Worm (Caenorhabditis elegans) whole organism, L1 larva: Measurements from ENCODE around the gene unc-4.
A peak's percentile ranks its signal among the peaks of the same experiment; 100 is the strongest.

ENCODE experiments used
- C04F5.9 ChIP-seq: sonication (generic microtip); optimal IDR thresholded peaks from 2 replicates; lab custom pipeline; 2016; ENCODE audit warnings: missing genetic modification characterization, missing compliant biosample characterization
- C34B4.2 ChIP-seq: sonication (generic microtip); optimal IDR thresholded peaks from 2 replicates; lab custom pipeline; 2017; ENCODE audit warnings: mild to moderate bottlenecking, missing genetic modification characterization, missing compliant biosample characterization
- F16B12.6 ChIP-seq: fragments of 150-350 bp; optimal IDR thresholded peaks from 2 replicates; lab custom pipeline; 2014; ENCODE audit warnings: missing biosample characterization, missing genetic modification characterization
- Y116A8C.19 ChIP-seq: sonication (generic microtip); optimal IDR thresholded peaks from 2 replicates; lab custom pipeline; 2016; ENCODE audit warnings: missing compliant biosample characterization, missing genetic modification characterization, borderline replicate concordance
- aha-1 ChIP-seq: fragments of 150-350 bp; optimal IDR thresholded peaks from 2 replicates; lab custom pipeline; 2014; ENCODE audit warnings: missing biosample characterization, missing genetic modification characterization
- ama-1 ChIP-seq: fragments of 150-350 bp; optimal IDR thresholded peaks from 2 replicates; lab custom pipeline; 2014
- blmp-1 ChIP-seq: fragments of 150-350 bp; optimal IDR thresholded peaks from 2 replicates; lab custom pipeline; 2014; ENCODE audit warnings: missing biosample characterization, missing genetic modification characterization
- ceh-8 ChIP-seq: fragments of 200-800 bp; sonication (Bioruptor generic); optimal IDR thresholded peaks from 2 replicates; lab custom pipeline; 2018; ENCODE audit warnings: mild to moderate bottlenecking, missing genetic modification characterization, moderate library complexity, missing compliant biosample characterization
- ceh-88 ChIP-seq: fragments of 200-800 bp; sonication (Bioruptor generic); IDR thresholded peaks from 2 replicates; pipeline ENCODE4 v1.3.6; 2022; ENCODE audit warnings: missing genetic modification characterization, missing compliant biosample characterization
- ceh-90 ChIP-seq: sonication (generic microtip); optimal IDR thresholded peaks from 2 replicates; lab custom pipeline; 2016; ENCODE audit warnings: missing genetic modification characterization, missing compliant biosample characterization
- dpl-1 ChIP-seq, 3 experiments: fragments of 150-350 bp in 2 of 3; sonication (generic microtip) in 1 of 3; optimal IDR thresholded peaks; 2 replicates each; lab custom pipeline; 2014 to 2017; ENCODE audit warnings: missing biosample characterization in 3 of 3, missing genetic modification characterization in 3 of 3, missing genetic modification reagents in 3 of 3
- dsc-1 ChIP-seq: sonication (generic microtip); optimal IDR thresholded peaks from 2 replicates; lab custom pipeline; 2016; ENCODE audit warnings: mild to moderate bottlenecking, missing genetic modification characterization, missing compliant biosample characterization
- efl-1 ChIP-seq, 4 experiments: fragments of 150-350 bp; optimal IDR thresholded peaks in 3 of 4; peaks in 1 of 4; 1 replicate in 1 of 4; 2 replicates in 3 of 4; lab custom pipeline; 2014; ENCODE audit warnings: missing biosample characterization in 2 of 4, missing genetic modification characterization in 2 of 4, missing genetic modification reagents in 2 of 4
- efl-3 ChIP-seq: fragments of 200-800 bp; sonication (Bioruptor generic); optimal IDR thresholded peaks from 2 replicates; lab custom pipeline; 2018; ENCODE audit warnings: mild to moderate bottlenecking, missing genetic modification characterization, missing compliant biosample characterization
- egl-13 ChIP-seq: sonication (generic microtip); optimal IDR thresholded peaks from 2 replicates; lab custom pipeline; 2016; ENCODE audit warnings: missing genotype, missing genetic modification reagents, missing genetic modification characterization, missing compliant biosample characterization
- elt-3 ChIP-seq, 6 experiments: fragments of 150-350 bp in 1 of 6; sonication (generic microtip); optimal IDR thresholded peaks; 2 replicates each; lab custom pipeline; 2017 to 2018; ENCODE audit warnings: missing biosample characterization in 6 of 6, missing genetic modification characterization in 6 of 6, inconsistent platforms in 1 of 6
- ets-5 ChIP-seq: fragments of 200-800 bp; sonication (Bioruptor generic); IDR thresholded peaks from 2 replicates; pipeline ENCODE4 v1.3.6; 2022; ENCODE audit warnings: missing genetic modification characterization, missing compliant biosample characterization
- fkh-10 ChIP-seq: sonication (generic microtip); optimal IDR thresholded peaks from 2 replicates; lab custom pipeline; 2017; ENCODE audit warnings: missing biosample characterization, missing genetic modification reagents, missing genetic modification characterization
- fkh-4 ChIP-seq: sonication (generic microtip); optimal IDR thresholded peaks from 2 replicates; lab custom pipeline; 2016; ENCODE audit warnings: missing compliant biosample characterization, missing genetic modification characterization, borderline replicate concordance
- fos-1 ChIP-seq: fragments of 150-350 bp; optimal IDR thresholded peaks from 2 replicates; lab custom pipeline; 2014; ENCODE audit warnings: missing biosample characterization, missing genetic modification characterization
- grh-1 ChIP-seq: fragments of 200-800 bp; sonication (Bioruptor generic); IDR thresholded peaks from 2 replicates; pipeline ENCODE4 v1.3.6; 2022; ENCODE audit warnings: missing genetic modification reagents, missing genetic modification characterization, missing compliant biosample characterization
- hlh-17 ChIP-seq: fragments of 200-800 bp; sonication (Bioruptor generic); optimal IDR thresholded peaks from 2 replicates; lab custom pipeline; 2018; ENCODE audit warnings: missing genetic modification characterization, mild to moderate bottlenecking, missing compliant biosample characterization, moderate library complexity, borderline replicate concordance
- irx-1 ChIP-seq: sonication (generic microtip); optimal IDR thresholded peaks from 2 replicates; lab custom pipeline; 2016; ENCODE audit warnings: missing genetic modification characterization, missing compliant biosample characterization
- jun-1 ChIP-seq: fragments of 150-350 bp; optimal IDR thresholded peaks from 2 replicates; lab custom pipeline; 2014; ENCODE audit warnings: missing biosample characterization, missing genetic modification reagents, missing genetic modification characterization
- lin-13 ChIP-seq: fragments of 150-350 bp; optimal IDR thresholded peaks from 2 replicates; lab custom pipeline; 2014; ENCODE audit warnings: missing biosample characterization, missing genetic modification reagents, missing genetic modification characterization
- lir-3 ChIP-seq: sonication (generic microtip); optimal IDR thresholded peaks from 2 replicates; lab custom pipeline; 2016; ENCODE audit warnings: mild to moderate bottlenecking, missing genetic modification characterization, moderate library complexity, missing compliant biosample characterization; ENCODE audit not compliant: poor library complexity
- mab-9 ChIP-seq: fragments of 200-800 bp; sonication (Bioruptor generic); IDR thresholded peaks from 2 replicates; pipeline ENCODE4 v1.3.6; 2022; ENCODE audit warnings: missing genetic modification reagents, missing genetic modification characterization, missing compliant biosample characterization
- mdl-1 ChIP-seq, 2 experiments: fragments of 150-350 bp; optimal IDR thresholded peaks; 2 replicates each; lab custom pipeline; 2014 to 2017; ENCODE audit warnings: missing biosample characterization in 2 of 2, missing genetic modification characterization in 2 of 2, inconsistent platforms in 1 of 2
- nhr-11 ChIP-seq: fragments of 150-350 bp; optimal IDR thresholded peaks from 2 replicates; lab custom pipeline; 2014; ENCODE audit warnings: missing biosample characterization, missing genetic modification characterization
- nhr-12 ChIP-seq: sonication (generic microtip); optimal IDR thresholded peaks from 2 replicates; lab custom pipeline; 2017; ENCODE audit warnings: missing biosample characterization, missing genetic modification characterization
- nhr-19 ChIP-seq: fragments of 200-800 bp; sonication (Bioruptor generic); conservative IDR thresholded peaks from 2 replicates; pipeline ENCODE4 v1.3.6; 2022; ENCODE audit warnings: missing genetic modification characterization, missing compliant biosample characterization
- nhr-47 ChIP-seq: sonication (generic microtip); optimal IDR thresholded peaks from 2 replicates; lab custom pipeline; 2016; ENCODE audit warnings: mild to moderate bottlenecking, missing genetic modification characterization, moderate library complexity, missing compliant biosample characterization
- nhr-71 ChIP-seq: sonication (generic microtip); optimal IDR thresholded peaks from 2 replicates; lab custom pipeline; 2016; ENCODE audit warnings: mild to moderate bottlenecking, missing genetic modification characterization, moderate library complexity, missing compliant biosample characterization
- nhr-76 ChIP-seq: sonication (generic microtip); optimal IDR thresholded peaks from 2 replicates; lab custom pipeline; 2017; ENCODE audit warnings: missing biosample characterization, missing genetic modification characterization
- nhr-84 ChIP-seq: sonication (generic microtip); optimal IDR thresholded peaks from 2 replicates; lab custom pipeline; 2017; ENCODE audit warnings: missing biosample characterization, missing genetic modification characterization
- nhr-85 ChIP-seq: sonication (generic microtip); peaks from one replicate; lab custom pipeline; 2016; ENCODE audit warnings: missing genetic modification characterization, inconsistent platforms, missing compliant biosample characterization
- pag-3 ChIP-seq: sonication (generic microtip); optimal IDR thresholded peaks from 2 replicates; lab custom pipeline; 2017; ENCODE audit warnings: missing genetic modification characterization, mild to moderate bottlenecking, missing compliant biosample characterization, antibody characterized with exemption, borderline replicate concordance; ENCODE audit not compliant: insufficient read depth
- rnt-1 ChIP-seq: sonication (generic microtip); optimal IDR thresholded peaks from 2 replicates; lab custom pipeline; 2016; ENCODE audit warnings: mild to moderate bottlenecking, missing genetic modification characterization, moderate library complexity, missing compliant biosample characterization
- skn-1 ChIP-seq: fragments of 150-350 bp; optimal IDR thresholded peaks from 2 replicates; lab custom pipeline; 2014; ENCODE audit warnings: missing biosample characterization, missing genetic modification characterization
- snpc-4 ChIP-seq: fragments of 150-350 bp; optimal IDR thresholded peaks from 2 replicates; lab custom pipeline; 2014; ENCODE audit warnings: missing biosample characterization, missing genetic modification characterization
- snu-23 ChIP-seq: sonication (generic microtip); optimal IDR thresholded peaks from 2 replicates; lab custom pipeline; 2016; ENCODE audit warnings: missing genetic modification characterization, missing compliant biosample characterization
- sox-4 ChIP-seq: sonication (generic microtip); optimal IDR thresholded peaks from 2 replicates; lab custom pipeline; 2016; ENCODE audit warnings: missing genetic modification characterization, missing compliant biosample characterization
- sup-37 ChIP-seq: fragments of 200-800 bp; sonication (Bioruptor generic); optimal IDR thresholded peaks from 2 replicates; lab custom pipeline; 2018; ENCODE audit warnings: mild to moderate bottlenecking, missing genetic modification characterization, missing compliant biosample characterization
- tlp-1 ChIP-seq: fragments of 150-350 bp; optimal IDR thresholded peaks from 2 replicates; lab custom pipeline; 2014; ENCODE audit warnings: missing biosample characterization, missing genetic modification characterization
- unc-130 ChIP-seq: fragments of 150-350 bp; optimal IDR thresholded peaks from 2 replicates; lab custom pipeline; 2017; ENCODE audit warnings: missing biosample characterization, missing genetic modification characterization, inconsistent platforms
- unc-30 ChIP-seq: sonication (generic microtip); optimal IDR thresholded peaks from 2 replicates; lab custom pipeline; 2017; ENCODE audit warnings: missing biosample characterization, missing genetic modification characterization
- unc-62 ChIP-seq: fragments of 150-350 bp; optimal IDR thresholded peaks from 2 replicates; lab custom pipeline; 2014; ENCODE audit warnings: missing biosample characterization, missing genetic modification reagents, missing genetic modification characterization
- unc-86 ChIP-seq: sonication (generic microtip); optimal IDR thresholded peaks from 2 replicates; lab custom pipeline; 2016; ENCODE audit warnings: missing genetic modification characterization, missing compliant biosample characterization
- unc-98 ChIP-seq: fragments of 200-800 bp; sonication (Bioruptor generic); IDR thresholded peaks from 2 replicates; pipeline ENCODE4 v1.3.6; 2022; ENCODE audit warnings: missing genetic modification characterization, missing compliant biosample characterization
- zip-4 ChIP-seq: fragments of 200-800 bp; sonication (Bioruptor generic); optimal IDR thresholded peaks from 2 replicates; lab custom pipeline; 2018; ENCODE audit warnings: mild to moderate bottlenecking, missing genetic modification characterization, moderate library complexity, missing compliant biosample characterization
- ztf-11 ChIP-seq, 2 experiments: sonication (generic microtip); optimal IDR thresholded peaks; 2 replicates each; lab custom pipeline; 2016 to 2017; ENCODE audit warnings: missing genetic modification characterization in 2 of 2, missing biosample characterization in 1 of 2, missing compliant biosample characterization in 1 of 2

The unc-4 gene

DNA sequence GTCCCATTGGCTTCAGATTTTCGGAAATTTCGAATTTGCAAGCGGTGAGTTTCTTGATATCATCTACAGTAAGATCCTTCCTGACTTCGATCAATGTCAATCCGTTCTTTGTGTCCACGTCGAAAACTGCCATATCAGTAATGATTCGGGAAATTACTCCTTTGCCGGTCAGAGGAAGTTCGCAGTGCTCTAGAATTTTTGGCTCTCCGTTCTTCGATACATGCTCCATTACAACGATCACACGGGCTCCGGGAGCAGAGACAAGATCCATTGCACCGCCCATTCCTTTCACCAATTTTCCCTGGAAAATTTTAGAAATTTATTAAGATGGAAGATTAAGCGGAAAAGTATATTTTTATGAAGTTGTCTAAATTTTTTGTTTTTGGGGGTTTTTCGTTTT lies 34.4 kb upstream of the unc-4 start:
- TF ChIP-seq irx-1 (tag; lab: Kevin White, UChicago) (no peak), hlh-17 (peak; percentile 28)

DNA sequence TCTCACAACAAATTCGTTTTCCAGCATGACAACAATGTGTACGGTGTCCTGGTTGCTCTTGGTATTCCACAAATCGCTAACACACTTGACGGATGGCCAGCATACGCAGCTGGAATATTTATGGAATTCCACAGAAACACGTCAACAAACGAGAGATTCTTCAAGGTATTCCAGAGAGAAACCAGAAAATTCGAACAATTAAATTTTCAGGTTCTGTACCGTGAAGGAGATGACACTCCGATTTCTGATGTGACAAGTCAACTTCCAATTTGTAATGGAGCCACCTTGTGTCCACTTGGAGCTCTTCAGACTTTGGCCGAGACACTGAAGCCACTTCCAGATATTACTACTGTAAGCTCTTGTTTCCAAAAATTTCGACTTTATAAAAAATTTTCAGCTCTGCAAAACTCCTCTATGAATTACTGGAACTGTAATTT lies 33.8 kb upstream of the unc-4 start:
- TF ChIP-seq sox-4 = no peak
- TF ChIP-seq zip-4 (GFP tag; lab: Kevin White, UChicago) = no peak
- peak; percentile 74 for TF ChIP-seq nhr-85 (tag; lab: Kevin White, UChicago)
- TF ChIP-seq fkh-4 (tag; lab: Kevin White, UChicago) = no peak
- no peak for TF ChIP-seq skn-1
- TF ChIP-seq C04F5.9 (tag; lab: Kevin White, UChicago) = no peak
- TF ChIP-seq jun-1 (tag; lab: Kevin White, UChicago) = no peak
- TF ChIP-seq ceh-8 (GFP tag; lab: Kevin White, UChicago) = no peak
- no peak for TF ChIP-seq ztf-11 (tag; optimal IDR thresholded peaks at IDR 0.05; lab: Kevin White, UChicago)
- no peak for TF ChIP-seq elt-3 (tag; optimal IDR thresholded peaks at IDR 0.05; lab: Kevin White, UChicago)
- no peak for TF ChIP-seq aha-1 (tag; lab: Kevin White, UChicago)
- no peak for TF ChIP-seq egl-13 (tag; lab: Kevin White, UChicago)
- no peak for TF ChIP-seq ceh-90 (tag; lab: Kevin White, UChicago)
- TF ChIP-seq grh-1 (GFP tag; lab: Robert Waterston, UW) = no peak
- no peak for TF ChIP-seq snpc-4 (tag; lab: Kevin White, UChicago)
- TF ChIP-seq efl-3 (GFP tag; lab: Kevin White, UChicago) = no peak
- TF ChIP-seq irx-1 (tag; lab: Kevin White, UChicago) = no peak
- TF ChIP-seq C34B4.2 = no peak
- TF ChIP-seq nhr-76 = no peak
- TF ChIP-seq nhr-12 (tag; lab: Kevin White, UChicago) = no peak
- TF ChIP-seq unc-98 (GFP tag; lab: Robert Waterston, UW) = no peak
- TF ChIP-seq dpl-1 (GFP tag; optimal IDR thresholded peaks at IDR 0.05; lab: Kevin White, UChicago) = peak in 1 of 3 experiments; percentile 4
- TF ChIP-seq nhr-19 (GFP tag; lab: Robert Waterston, UW) = no peak; the same call in none of the 2 replicates
- no peak for TF ChIP-seq nhr-84
- no peak for TF ChIP-seq unc-30 (tag; lab: Kevin White, UChicago)
- peak; percentile 48 for TF ChIP-seq nhr-47 (tag; lab: Kevin White, UChicago)
- no peak for TF ChIP-seq unc-86 (tag; lab: Kevin White, UChicago)
- no peak for TF ChIP-seq nhr-11
- TF ChIP-seq sup-37 (GFP tag; lab: Kevin White, UChicago) = no peak
- peak; percentile 42 for TF ChIP-seq nhr-71
- TF ChIP-seq mdl-1 (tag; optimal IDR thresholded peaks at IDR 0.05; lab: Kevin White, UChicago) = no peak
- no peak for TF ChIP-seq F16B12.6 (tag; lab: Kevin White, UChicago)
- no peak for TF ChIP-seq fos-1 (tag; lab: Kevin White, UChicago)
- no peak for TF ChIP-seq mab-9
- no peak for TF ChIP-seq ets-5 (GFP tag; lab: Robert Waterston, UW)
- no peak for TF ChIP-seq tlp-1 (tag; lab: Kevin White, UChicago)
- no peak for TF ChIP-seq lin-13 (GFP tag; lab: Kevin White, UChicago)
- peak; percentile 77 for TF ChIP-seq ama-1 (lab: Kevin White, UChicago)
- TF ChIP-seq lir-3 (tag; lab: Kevin White, UChicago) = no peak
- TF ChIP-seq ceh-88 (GFP tag; lab: Robert Waterston, UW) = no peak
- no peak for TF ChIP-seq pag-3 (tag; lab: Kevin White, UChicago)
- TF ChIP-seq Y116A8C.19 (tag; lab: Kevin White, UChicago) = no peak
- TF ChIP-seq unc-62 = no peak
- TF ChIP-seq dsc-1 (tag; lab: Kevin White, UChicago) = no peak
- TF ChIP-seq blmp-1 (tag; lab: Kevin White, UChicago) = no peak
- no peak for TF ChIP-seq efl-1 (optimal IDR thresholded peaks at IDR 0.05; lab: Kevin White, UChicago)
- TF ChIP-seq efl-1 (GFP tag; optimal IDR thresholded peaks at IDR 0.05 in 1 of 2; lab: Kevin White, UChicago) = peak in 1 of 2 experiments; percentile 88
- TF ChIP-seq rnt-1 = peak; percentile 54
- TF ChIP-seq unc-130 (tag; lab: Kevin White, UChicago) = no peak
- no peak for TF ChIP-seq fkh-10 (GFP tag; lab: Kevin White, UChicago)
- TF ChIP-seq snu-23 (GFP tag; lab: Kevin White, UChicago) = peak; percentile 48
